Fruit fly (Drosophila melanogaster) whole organism, embryonic: ENCODE results near the gene timeout.

Experiments used
- Blimp-1 ChIP-seq: fragments of 200-800 bp; sonication (Bioruptor generic); optimal IDR thresholded peaks from 3 replicates; lab custom pipeline; 2018; ENCODE audit warnings: missing biosample characterization, missing genetic modification characterization, mild to moderate bottlenecking, moderate library complexity, missing genetic modification reagents
- C15 ChIP-seq: fragments of 200-800 bp; sonication (Bioruptor generic); IDR thresholded peaks from 3 replicates; pipeline ENCODE4 v1.3.6; 2022; ENCODE audit warnings: missing biosample characterization, missing genetic modification characterization
- CG10267 ChIP-seq: fragments of 200-800 bp; sonication (Bioruptor generic); optimal IDR thresholded peaks from 2 replicates; lab custom pipeline; 2018; ENCODE audit warnings: missing biosample characterization, mild to moderate bottlenecking, missing genetic modification characterization, moderate library complexity
- CG10366 ChIP-seq: fragments of 200-800 bp; sonication (Bioruptor generic); IDR thresholded peaks from 2 replicates; pipeline ENCODE4 v1.3.6; 2022; ENCODE audit warnings: missing biosample characterization, missing genetic modification characterization
- CG10431 ChIP-seq: fragments of 200-800 bp; sonication (Bioruptor generic); optimal IDR thresholded peaks from 3 replicates; lab custom pipeline; 2018; ENCODE audit warnings: missing biosample characterization, mild to moderate bottlenecking, missing genetic modification characterization
- CG10462 ChIP-seq: fragments of 200-800 bp; sonication (Bioruptor generic); optimal IDR thresholded peaks from 2 replicates; lab custom pipeline; 2016; ENCODE audit warnings: missing biosample characterization, missing genetic modification characterization
- CG11456 ChIP-seq: fragments of 200-800 bp; sonication (Bioruptor generic); IDR thresholded peaks from 3 replicates; pipeline ENCODE4 v1.3.6; 2022; ENCODE audit warnings: missing biosample characterization, missing genetic modification characterization
- CG12769 ChIP-seq: fragments of 200-800 bp; sonication (Bioruptor generic); optimal IDR thresholded peaks from 2 replicates; lab custom pipeline; 2019; ENCODE audit warnings: missing biosample characterization, mild to moderate bottlenecking, missing genetic modification characterization, moderate library complexity
- CG13424 ChIP-seq: fragments of 200-800 bp; sonication (Bioruptor generic); optimal IDR thresholded peaks from 2 replicates; lab custom pipeline; 2019; ENCODE audit warnings: missing biosample characterization, mild to moderate bottlenecking, missing genetic modification characterization, moderate library complexity
- CG1603 ChIP-seq: fragments of 200-800 bp; sonication (Bioruptor generic); optimal IDR thresholded peaks from 2 replicates; lab custom pipeline; 2019; ENCODE audit warnings: missing biosample characterization, mild to moderate bottlenecking, missing genetic modification characterization, moderate library complexity
- CG16863 ChIP-seq: fragments of 200-800 bp; sonication (Bioruptor generic); optimal IDR thresholded peaks from 3 replicates; lab custom pipeline; 2016; ENCODE audit warnings: missing biosample characterization, missing genetic modification characterization
- CG17568 ChIP-seq: fragments of 200-800 bp; sonication (Bioruptor generic); optimal IDR thresholded peaks from 2 replicates; lab custom pipeline; 2018; ENCODE audit warnings: missing biosample characterization, mild to moderate bottlenecking, missing genetic modification characterization, moderate library complexity
- CG18764 ChIP-seq: fragments of 200-800 bp; sonication (Bioruptor generic); optimal IDR thresholded peaks from 3 replicates; lab custom pipeline; 2016; ENCODE audit warnings: missing biosample characterization, missing genetic modification characterization
- CG2120 ChIP-seq: fragments of 200-800 bp; sonication (Bioruptor generic); optimal IDR thresholded peaks from 3 replicates; lab custom pipeline; 2016; ENCODE audit warnings: missing biosample characterization, missing genetic modification characterization
- CG32532 ChIP-seq: fragments of 200-800 bp; sonication (Bioruptor generic); IDR thresholded peaks from 2 replicates; pipeline ENCODE4 v1.3.6; 2022; ENCODE audit warnings: missing biosample characterization, missing genetic modification characterization
- CG32772 ChIP-seq: fragments of 200-800 bp; sonication (Bioruptor generic); IDR thresholded peaks from 2 replicates; pipeline ENCODE4 v1.3.6; 2022; ENCODE audit warnings: missing biosample characterization, missing genetic modification characterization
- CG4328 ChIP-seq: fragments of 200-800 bp; sonication (Bioruptor generic); optimal IDR thresholded peaks from 3 replicates; lab custom pipeline; 2017; ENCODE audit warnings: missing biosample characterization, missing genetic modification reagents, missing genetic modification characterization
- CG6175 ChIP-seq: fragments of 200-800 bp; sonication (Bioruptor generic); IDR thresholded peaks from 3 replicates; pipeline ENCODE4 v1.3.6; 2022; ENCODE audit warnings: missing biosample characterization, missing genetic modification characterization
- CG6254 ChIP-seq: fragments of 200-800 bp; sonication (Bioruptor generic); optimal IDR thresholded peaks from 3 replicates; lab custom pipeline; 2017; ENCODE audit warnings: mild to moderate bottlenecking, missing biosample characterization, missing genetic modification reagents, missing genetic modification characterization
- CG7745 ChIP-seq: fragments of 200-800 bp; sonication (Bioruptor generic); optimal IDR thresholded peaks from 2 replicates; lab custom pipeline; 2018; ENCODE audit warnings: missing biosample characterization, mild to moderate bottlenecking, missing genetic modification characterization, moderate library complexity
- CTCF ChIP-seq: fragments of 200-800 bp; sonication (Bioruptor generic); optimal IDR thresholded peaks from 2 replicates; lab custom pipeline; 2017; ENCODE audit warnings: missing biosample characterization, mild to moderate bottlenecking, missing genetic modification characterization, moderate library complexity
- Chrac-16 ChIP-seq: fragments of 200-800 bp; sonication (Bioruptor generic); optimal IDR thresholded peaks from 3 replicates; lab custom pipeline; 2016; ENCODE audit warnings: missing biosample characterization, missing genetic modification characterization
- CoRest ChIP-seq: fragments of 200-800 bp; sonication (Bioruptor generic); optimal IDR thresholded peaks from 3 replicates; lab custom pipeline; 2018; ENCODE audit warnings: missing biosample characterization, mild to moderate bottlenecking, missing genetic modification characterization, moderate library complexity
- Dad ChIP-seq: fragments of 200-800 bp; sonication (Bioruptor generic); optimal IDR thresholded peaks from 3 replicates; lab custom pipeline; 2016; ENCODE audit warnings: missing biosample characterization, missing genetic modification characterization
- H2.0 ChIP-seq: fragments of 200-800 bp; sonication (Bioruptor generic); IDR thresholded peaks from 2 replicates; pipeline ENCODE4 v1.3.6; 2022; ENCODE audit warnings: missing biosample characterization, missing genetic modification characterization
- HHEX ChIP-seq: fragments of 200-800 bp; sonication (Bioruptor generic); optimal IDR thresholded peaks from 3 replicates; lab custom pipeline; 2017; ENCODE audit warnings: missing biosample characterization, mild to moderate bottlenecking, missing genetic modification characterization, missing genetic modification reagents
- HLH4C ChIP-seq: fragments of 200-800 bp; sonication (Bioruptor generic); IDR thresholded peaks from 3 replicates; pipeline ENCODE4 v1.3.6; 2022; ENCODE audit warnings: missing biosample characterization, missing genetic modification characterization; ENCODE audit not compliant: partially characterized antibody
- Jarid2 ChIP-seq: fragments of 200-800 bp; sonication (Bioruptor generic); optimal IDR thresholded peaks from 3 replicates; lab custom pipeline; 2017; ENCODE audit warnings: mild to moderate bottlenecking, missing biosample characterization, missing genetic modification reagents, missing genetic modification characterization
- Nf-YC ChIP-seq: fragments of 200-800 bp; optimal IDR thresholded peaks from 3 replicates; lab custom pipeline; 2019; ENCODE audit warnings: missing biosample characterization, mild to moderate bottlenecking, missing genetic modification characterization, moderate library complexity
- Six4 ChIP-seq: fragments of 200-800 bp; sonication (Bioruptor generic); optimal IDR thresholded peaks from 2 replicates; lab custom pipeline; 2016; ENCODE audit warnings: missing biosample characterization, missing genetic modification characterization
- Tbp ChIP-seq: fragments of >200 bp; optimal IDR thresholded peaks from 2 replicates; lab custom pipeline; 2018; ENCODE audit warnings: missing biosample characterization, missing genetic modification characterization
- aop ChIP-seq: fragments of 200-800 bp; sonication (Bioruptor generic); IDR thresholded peaks from 2 replicates; pipeline ENCODE4 v1.3.6; 2022; ENCODE audit warnings: missing biosample characterization, missing genetic modification characterization
- ase ChIP-seq: fragments of 200-800 bp; sonication (Bioruptor generic); IDR thresholded peaks from 3 replicates; pipeline ENCODE4 v1.3.6; 2022; ENCODE audit warnings: missing biosample characterization, missing genetic modification characterization
- caup ChIP-seq: fragments of 200-800 bp; sonication (Bioruptor generic); optimal IDR thresholded peaks from 3 replicates; lab custom pipeline; 2017; ENCODE audit warnings: missing biosample characterization, mild to moderate bottlenecking, missing genetic modification characterization, moderate library complexity; ENCODE audit not compliant: severe bottlenecking
- ems ChIP-seq: fragments of 200-800 bp; sonication (Bioruptor generic); optimal IDR thresholded peaks from 3 replicates; lab custom pipeline; 2016; ENCODE audit warnings: missing biosample characterization, missing genetic modification characterization
- esg ChIP-seq: fragments of 200-800 bp; sonication (Bioruptor generic); conservative IDR thresholded peaks from 2 replicates; pipeline ENCODE4 v1.3.6; 2022; ENCODE audit warnings: missing biosample characterization, missing genetic modification characterization
- gce ChIP-seq: fragments of 200-800 bp; sonication (Bioruptor generic); IDR thresholded peaks from 3 replicates; pipeline ENCODE4 v1.3.6; 2022; ENCODE audit warnings: missing biosample characterization, missing genetic modification characterization
- gfzf ChIP-seq: fragments of 200-800 bp; sonication (Bioruptor generic); optimal IDR thresholded peaks from 2 replicates; lab custom pipeline; 2016; ENCODE audit warnings: missing biosample characterization, mild to moderate bottlenecking, missing genetic modification characterization, moderate library complexity
- kay ChIP-seq: fragments of 200-800 bp; sonication (Bioruptor generic); optimal IDR thresholded peaks from 2 replicates; lab custom pipeline; 2016; ENCODE audit warnings: missing biosample characterization, missing genetic modification characterization
- lab ChIP-seq: fragments of 200-800 bp; sonication (Bioruptor generic); optimal IDR thresholded peaks from 3 replicates; lab custom pipeline; 2017; ENCODE audit warnings: missing biosample characterization, missing genetic modification characterization, mild to moderate bottlenecking, moderate library complexity, missing genetic modification reagents
- lbe ChIP-seq: fragments of 200-800 bp; sonication (Bioruptor generic); optimal IDR thresholded peaks from 2 replicates; lab custom pipeline; 2016; ENCODE audit warnings: missing biosample characterization, mild to moderate bottlenecking, missing genetic modification characterization
- maf-S ChIP-seq: fragments of 200-800 bp; sonication (Bioruptor generic); optimal IDR thresholded peaks from 2 replicates; lab custom pipeline; 2016; ENCODE audit warnings: missing biosample characterization, missing genetic modification characterization
- nau ChIP-seq: fragments of 200-800 bp; sonication (Bioruptor generic); optimal IDR thresholded peaks from 3 replicates; lab custom pipeline; 2017; ENCODE audit warnings: missing biosample characterization, mild to moderate bottlenecking, missing genetic modification characterization, missing genetic modification reagents
- pnt ChIP-seq: fragments of 200-800 bp; sonication (Bioruptor generic); optimal IDR thresholded peaks from 3 replicates; lab custom pipeline; 2016; ENCODE audit warnings: missing biosample characterization, missing genetic modification characterization
- run ChIP-seq: fragments of 200-800 bp; sonication (Bioruptor generic); optimal IDR thresholded peaks from 3 replicates; lab custom pipeline; 2018; ENCODE audit warnings: missing biosample characterization, mild to moderate bottlenecking, missing genetic modification characterization
- sima ChIP-seq: fragments of 200-800 bp; sonication (Bioruptor generic); optimal IDR thresholded peaks from 2 replicates; lab custom pipeline; 2016; ENCODE audit warnings: missing biosample characterization, missing genetic modification characterization
- stc ChIP-seq: fragments of 200-800 bp; sonication (Bioruptor generic); IDR thresholded peaks from 2 replicates; pipeline ENCODE4 v1.3.6; 2022; ENCODE audit warnings: missing biosample characterization, missing genetic modification characterization
- tin ChIP-seq: fragments of 200-800 bp; sonication (Bioruptor generic); optimal IDR thresholded peaks from 3 replicates; lab custom pipeline; 2016; ENCODE audit warnings: missing biosample characterization, missing genetic modification characterization
- wek ChIP-seq: fragments of 200-800 bp; sonication (Bioruptor generic); optimal IDR thresholded peaks from 3 replicates; lab custom pipeline; 2018; ENCODE audit warnings: missing biosample characterization, mild to moderate bottlenecking, missing genetic modification characterization, moderate library complexity
- zfh1 ChIP-seq: fragments of 200-800 bp; sonication (Bioruptor generic); IDR thresholded peaks from 3 replicates; pipeline ENCODE4 v1.3.6; 2022; ENCODE audit warnings: missing biosample characterization, missing genetic modification characterization

Gene timeout

DNA sequence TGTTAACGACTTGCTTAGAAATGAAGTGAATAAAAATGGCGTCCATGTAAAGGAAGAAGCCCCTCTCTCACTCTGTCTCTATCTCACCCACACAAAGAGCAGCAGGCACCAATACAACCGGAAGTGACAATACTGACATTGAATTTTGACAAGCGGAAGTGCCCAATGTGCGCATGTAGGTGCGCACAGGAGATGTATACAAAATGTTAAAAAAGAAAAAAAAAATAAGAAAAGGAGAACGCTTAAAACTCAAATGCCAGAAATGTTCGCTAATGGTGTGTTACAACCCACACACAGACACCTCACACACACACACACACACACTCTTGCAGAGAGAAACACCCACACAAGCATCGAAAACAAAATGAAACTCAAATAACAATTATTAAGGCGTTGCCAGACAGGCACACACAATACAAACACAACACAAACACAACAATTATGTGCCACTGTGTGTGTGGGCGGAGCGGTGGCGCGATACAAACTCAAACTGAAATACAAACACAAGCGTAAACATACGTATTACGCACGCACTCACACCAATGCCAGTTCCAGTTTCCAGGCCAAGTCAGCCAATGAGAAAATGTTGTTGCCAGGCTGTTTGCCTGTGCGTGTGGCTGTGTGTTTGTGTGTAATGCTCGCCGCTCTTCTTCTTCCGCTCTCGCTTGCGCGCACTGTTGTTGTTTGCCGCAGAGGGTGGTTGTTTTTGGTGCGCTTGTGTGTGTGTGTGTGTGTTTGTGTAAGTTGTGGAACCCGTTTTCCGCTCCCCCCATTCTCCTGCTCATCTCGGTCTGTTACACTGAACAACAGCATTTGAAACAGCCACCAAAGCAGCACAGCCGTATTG lies 24.5 kb upstream of the timeout start (continued):
- TF ChIP-seq sima, result no peak
- no peak for TF ChIP-seq CG18764 (GFP tag; lab: Kevin White, UChicago)
- no peak for TF ChIP-seq kay (GFP tag; lab: Kevin White, UChicago)
- no peak for TF ChIP-seq HHEX (GFP tag; lab: Kevin White, UChicago)
- no peak for TF ChIP-seq CG10431
- TF ChIP-seq CG2120, result no peak
- TF ChIP-seq CG13424 (tag; lab: Kevin White, UChicago), result peak; percentile 3
- TF ChIP-seq wek (GFP tag; lab: Kevin White, UChicago), result no peak
- peak; percentile 40; the same call in 1 of the 2 replicates for TF ChIP-seq CG32532 (GFP tag; lab: Robert Waterston, UW)
- no peak for TF ChIP-seq CG10267 (tag; lab: Kevin White, UChicago)
- TF ChIP-seq esg (GFP tag; lab: Robert Waterston, UW), result no peak
- TF ChIP-seq H2.0 (GFP tag; lab: Robert Waterston, UW), result no peak
- TF ChIP-seq CTCF (GFP tag; lab: Kevin White, UChicago), result no peak
- TF ChIP-seq CG7745, result no peak
- peak; percentile 58 for TF ChIP-seq Jarid2 (GFP tag; lab: Kevin White, UChicago)
- no peak for TF ChIP-seq CG6175 (GFP tag; lab: Robert Waterston, UW)
- TF ChIP-seq Chrac-16 (GFP tag; lab: Kevin White, UChicago), result no peak
- TF ChIP-seq gfzf (GFP tag; lab: Kevin White, UChicago), result no peak
- TF ChIP-seq ase (GFP tag; lab: Robert Waterston, UW), result no peak
- no peak for TF ChIP-seq gce (GFP tag; lab: Robert Waterston, UW)
- TF ChIP-seq CG17568, result no peak
- TF ChIP-seq CG11456, result no peak
- peak; percentile 35; the same call in 2 of the 3 replicates for TF ChIP-seq HLH4C (GFP tag; lab: Robert Waterston, UW)
- TF ChIP-seq lbe, result no peak
- no peak for TF ChIP-seq CG1603 (tag; lab: Kevin White, UChicago)
- TF ChIP-seq caup, result peak; percentile 12
- no peak for TF ChIP-seq ems
- 0 out of 3 replicates have a peak, but pooled peaks have one; percentile 33 for TF ChIP-seq zfh1 (GFP tag; lab: Robert Waterston, UW)
- peak; percentile 7 for TF ChIP-seq nau (GFP tag; lab: Kevin White, UChicago)
- no peak for TF ChIP-seq Dad (GFP tag; lab: Kevin White, UChicago)
- TF ChIP-seq CG32772 (GFP tag; lab: Robert Waterston, UW), result no peak
- no peak for TF ChIP-seq lab (GFP tag; lab: Kevin White, UChicago)
- TF ChIP-seq CG16863 (GFP tag; lab: Kevin White, UChicago), result peak; percentile 26
- TF ChIP-seq CG10462 (GFP tag; lab: Kevin White, UChicago), result no peak
- TF ChIP-seq maf-S (GFP tag; lab: Kevin White, UChicago), result no peak
- no peak for TF ChIP-seq Tbp
- no peak for TF ChIP-seq Six4 (GFP tag; lab: Kevin White, UChicago)
- TF ChIP-seq tin, result no peak
- TF ChIP-seq run (tag; lab: Kevin White, UChicago), result no peak
- no peak for TF ChIP-seq pnt (GFP tag; lab: Kevin White, UChicago)
- peak; percentile 100 for TF ChIP-seq Nf-YC
- peak; percentile 83 for TF ChIP-seq CoRest
- TF ChIP-seq stc, result 0 out of 2 replicates have a peak, but pooled peaks have one; percentile 14
- no peak for TF ChIP-seq Blimp-1 (GFP tag; lab: Kevin White, UChicago)
- TF ChIP-seq C15 (GFP tag; lab: Robert Waterston, UW), result no peak
- no peak for TF ChIP-seq CG6254 (GFP tag; lab: Kevin White, UChicago)
- peak; percentile 6 for TF ChIP-seq CG4328 (GFP tag; lab: Kevin White, UChicago)
- TF ChIP-seq CG12769 (tag; lab: Kevin White, UChicago), result no peak
- TF ChIP-seq CG10366 (GFP tag; lab: Robert Waterston, UW), result no peak
- TF ChIP-seq aop (GFP tag; lab: Robert Waterston, UW), result no peak
